Fruit fly (Drosophila melanogaster): ENCODE results near the gene Dis3l2.

DNA sequence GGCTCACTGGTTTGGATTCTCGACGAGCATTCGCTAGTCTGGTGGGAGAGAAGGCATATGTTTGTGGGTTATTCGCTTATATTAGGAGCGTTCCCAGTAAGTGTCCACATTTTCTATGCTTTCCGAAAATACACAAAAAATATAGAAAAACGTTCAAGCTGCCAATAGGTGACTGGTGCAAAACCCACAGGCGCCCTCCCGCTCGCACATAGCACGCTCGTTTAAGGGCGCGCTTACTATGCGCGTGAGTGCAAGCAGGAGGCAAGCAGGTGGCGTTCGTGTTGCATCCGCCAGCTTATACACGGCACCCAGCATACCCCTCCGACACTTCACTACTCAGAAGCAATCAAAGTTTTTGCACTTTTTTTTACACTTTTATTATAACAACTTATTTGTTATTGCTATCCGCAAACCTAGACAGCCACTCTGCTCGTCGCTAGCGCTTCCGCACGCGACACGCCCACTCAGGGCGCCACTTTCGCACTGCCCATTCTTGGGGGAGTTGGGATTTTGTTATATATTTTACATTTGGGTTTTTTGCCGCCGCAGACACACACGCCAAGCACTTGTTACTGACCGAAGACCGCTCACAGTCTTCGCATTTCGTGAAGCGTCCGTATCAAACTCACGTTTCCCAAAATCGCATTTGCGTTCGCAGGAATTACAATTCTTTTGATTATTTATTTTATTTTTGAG lies 13.3 kb upstream of the Dis3l2 start:
- no peak for TF ChIP-seq sv (GFP tag; optimal IDR thresholded peaks at IDR 0.05)
- TF ChIP-seq Dfd (GFP tag; optimal IDR thresholded peaks at IDR 0.05): no peak
- TF ChIP-seq Abd-B (GFP tag; optimal IDR thresholded peaks at IDR 0.05): no peak
- no peak for TF ChIP-seq Rel (GFP tag; optimal IDR thresholded peaks at IDR 0.05)
- TF ChIP-seq Rel (tag; optimal IDR thresholded peaks at IDR 0.05): peak; percentile 12
- TF ChIP-seq Dif (GFP tag; optimal IDR thresholded peaks at IDR 0.05; ENCODE audit: partially characterized antibody): peak; percentile 98
- no peak for TF ChIP-seq psq (GFP tag; optimal IDR thresholded peaks at IDR 0.05)
